Fruit fly (Drosophila melanogaster) whole organism, embryonic: Measurements from ENCODE around the gene IntS9.
A peak's percentile ranks its signal among the peaks of the same experiment; 100 is the strongest.

ENCODE experiments used
- Antp ChIP-seq: fragments of 200-800 bp; sonication (Bioruptor generic); optimal IDR thresholded peaks from 3 replicates; lab custom pipeline; 2016; ENCODE audit warnings: missing biosample characterization, missing genetic modification characterization
- B-H1 ChIP-seq: fragments of 200-800 bp; sonication (Bioruptor generic); IDR thresholded peaks from 3 replicates; pipeline ENCODE4 v1.3.6; 2022; ENCODE audit warnings: missing biosample characterization, missing genetic modification characterization
- CG12299 ChIP-seq: fragments of 200-800 bp; sonication (Bioruptor generic); optimal IDR thresholded peaks from 2 replicates; lab custom pipeline; 2018; ENCODE audit warnings: missing biosample characterization, mild to moderate bottlenecking, missing genetic modification characterization
- CG12391 ChIP-seq: fragments of 200-800 bp; sonication (Bioruptor generic); optimal IDR thresholded peaks from 3 replicates; lab custom pipeline; 2018; ENCODE audit warnings: missing biosample characterization, mild to moderate bottlenecking, missing genetic modification characterization, moderate library complexity
- CG13775 ChIP-seq: fragments of 200-800 bp; sonication (Bioruptor generic); optimal IDR thresholded peaks from 3 replicates; lab custom pipeline; 2017; ENCODE audit warnings: missing biosample characterization, mild to moderate bottlenecking, missing genetic modification characterization
- CG14667 ChIP-seq: fragments of 200-800 bp; sonication (Bioruptor generic); IDR thresholded peaks from 2 replicates; pipeline ENCODE4 v1.3.6; 2022; ENCODE audit warnings: missing biosample characterization, missing genetic modification characterization
- CG15479 ChIP-seq: fragments of 200-800 bp; sonication (Bioruptor generic); optimal IDR thresholded peaks from 3 replicates; lab custom pipeline; 2019; ENCODE audit warnings: missing biosample characterization, mild to moderate bottlenecking, missing genetic modification characterization, moderate library complexity
- CG17912 ChIP-seq: fragments of 200-800 bp; sonication (Bioruptor generic); optimal IDR thresholded peaks from 2 replicates; lab custom pipeline; 2018; ENCODE audit warnings: missing biosample characterization, mild to moderate bottlenecking, missing genetic modification characterization
- CG18262 ChIP-seq: fragments of 200-800 bp; optimal IDR thresholded peaks from 3 replicates; lab custom pipeline; 2019; ENCODE audit warnings: missing biosample characterization, mild to moderate bottlenecking, missing genetic modification characterization, moderate library complexity
- CG1832 ChIP-seq: fragments of 200-800 bp; sonication (Bioruptor generic); optimal IDR thresholded peaks from 2 replicates; lab custom pipeline; 2017; ENCODE audit warnings: missing biosample characterization, mild to moderate bottlenecking, missing genetic modification characterization, inconsistent platforms
- CG18764 ChIP-seq: fragments of 200-800 bp; sonication (Bioruptor generic); optimal IDR thresholded peaks from 3 replicates; lab custom pipeline; 2016; ENCODE audit warnings: missing biosample characterization, missing genetic modification characterization
- CG2202 ChIP-seq: fragments of 200-800 bp; sonication (Bioruptor generic); optimal IDR thresholded peaks from 2 replicates; lab custom pipeline; 2018; ENCODE audit warnings: missing biosample characterization, mild to moderate bottlenecking, missing genetic modification characterization
- CG32532 ChIP-seq: fragments of 200-800 bp; sonication (Bioruptor generic); IDR thresholded peaks from 2 replicates; pipeline ENCODE4 v1.3.6; 2022; ENCODE audit warnings: missing biosample characterization, missing genetic modification characterization
- CG4282 ChIP-seq: fragments of 200-800 bp; sonication (Bioruptor generic); optimal IDR thresholded peaks from 2 replicates; lab custom pipeline; 2016; ENCODE audit warnings: missing biosample characterization, missing genetic modification characterization
- CG4854 ChIP-seq: fragments of 200-800 bp; sonication (Bioruptor generic); optimal IDR thresholded peaks from 2 replicates; lab custom pipeline; 2016; ENCODE audit warnings: missing biosample characterization, missing genetic modification characterization, inconsistent platforms
- CG7357 ChIP-seq: fragments of 200-800 bp; sonication (Bioruptor generic); IDR thresholded peaks from 3 replicates; pipeline ENCODE4 v1.3.6; 2022; ENCODE audit warnings: missing biosample characterization, missing genetic modification characterization
- CG8281 ChIP-seq: fragments of 200-800 bp; sonication (Bioruptor generic); optimal IDR thresholded peaks from 2 replicates; lab custom pipeline; 2018; ENCODE audit warnings: missing biosample characterization, mild to moderate bottlenecking, missing genetic modification characterization, moderate library complexity
- CG9437 ChIP-seq: fragments of 200-800 bp; sonication (Bioruptor generic); optimal IDR thresholded peaks from 2 replicates; lab custom pipeline; 2018; ENCODE audit warnings: missing biosample characterization, mild to moderate bottlenecking, missing genetic modification characterization
- CG9932 ChIP-seq: fragments of 200-800 bp; sonication (Bioruptor generic); IDR thresholded peaks from 2 replicates; pipeline ENCODE4 v1.3.6; 2022; ENCODE audit warnings: missing biosample characterization, missing genetic modification characterization
- Dip3 ChIP-seq: fragments of 200-800 bp; sonication (Bioruptor generic); optimal IDR thresholded peaks from 3 replicates; lab custom pipeline; 2016; ENCODE audit warnings: missing biosample characterization, missing genetic modification characterization
- Ets65A ChIP-seq: fragments of 200-800 bp; sonication (Bioruptor generic); peaks from one replicate; lab custom pipeline; 2016; ENCODE audit warnings: missing biosample characterization, missing genetic modification characterization
- Gsc ChIP-seq: fragments of 200-800 bp; sonication (Bioruptor generic); IDR thresholded peaks from 2 replicates; pipeline ENCODE4 v1.3.6; 2022; ENCODE audit warnings: missing biosample characterization, missing genetic modification characterization
- Gug ChIP-seq: fragments of 200-800 bp; sonication (Bioruptor generic); IDR thresholded peaks from 4 replicates; pipeline ENCODE4 v1.3.6; 2022; ENCODE audit warnings: missing biosample characterization, missing genetic modification characterization
- HLHmδ ChIP-seq: fragments of 200-800 bp; sonication (Bioruptor generic); optimal IDR thresholded peaks from 2 replicates; lab custom pipeline; 2018; ENCODE audit warnings: missing biosample characterization, mild to moderate bottlenecking, missing genetic modification characterization, moderate library complexity
- Hmx ChIP-seq: fragments of 200-800 bp; sonication (Bioruptor generic); optimal IDR thresholded peaks from 2 replicates; lab custom pipeline; 2016; ENCODE audit warnings: missing biosample characterization, missing genetic modification characterization
- MBD-R2 ChIP-seq: fragments of 200-800 bp; sonication (Bioruptor generic); IDR thresholded peaks from 2 replicates; pipeline ENCODE4 v1.3.6; 2022; ENCODE audit warnings: missing biosample characterization, missing genetic modification characterization
- Max ChIP-seq: fragments of 200-800 bp; sonication (Bioruptor generic); optimal IDR thresholded peaks from 2 replicates; lab custom pipeline; 2016; ENCODE audit warnings: missing biosample characterization, mild to moderate bottlenecking, missing genetic modification characterization
- Oli ChIP-seq: fragments of 200-800 bp; sonication (Bioruptor generic); optimal IDR thresholded peaks from 2 replicates; lab custom pipeline; 2018; ENCODE audit warnings: missing biosample characterization, mild to moderate bottlenecking, missing genetic modification characterization, moderate library complexity
- TFAM ChIP-seq: fragments of 200-800 bp; sonication (Bioruptor generic); optimal IDR thresholded peaks from 2 replicates; lab custom pipeline; 2017; ENCODE audit warnings: missing biosample characterization, missing genetic modification characterization, inconsistent platforms
- Trl ChIP-seq, 3 experiments: fragments of >200 bp in 2 of 3; fragments of 200-800 bp in 1 of 3; sonication (Bioruptor generic) in 1 of 3; optimal IDR thresholded peaks; 2 replicates in 1 of 3; 3 replicates in 2 of 3; lab custom pipeline; 2016 to 2017; ENCODE audit warnings: missing biosample characterization in 1 of 3, missing genetic modification characterization in 1 of 3
- ab ChIP-seq: fragments of 200-800 bp; sonication (Bioruptor generic); optimal IDR thresholded peaks from 2 replicates; lab custom pipeline; 2016; ENCODE audit warnings: missing biosample characterization, missing genetic modification characterization
- az2 ChIP-seq: fragments of 200-800 bp; sonication (Bioruptor generic); optimal IDR thresholded peaks from 3 replicates; lab custom pipeline; 2016; ENCODE audit warnings: missing biosample characterization, missing genetic modification characterization
- ci ChIP-seq: fragments of 200-800 bp; sonication (Bioruptor generic); IDR thresholded peaks from 3 replicates; pipeline ENCODE4 v1.3.6; 2022; ENCODE audit warnings: missing biosample characterization, missing genetic modification characterization
- crol ChIP-seq: fragments of 200-800 bp; sonication (Bioruptor generic); IDR thresholded peaks from 2 replicates; pipeline ENCODE4 v1.3.6; 2022; ENCODE audit warnings: missing biosample characterization, missing genetic modification characterization
- danr ChIP-seq: fragments of 200-800 bp; sonication (Bioruptor generic); IDR thresholded peaks from 2 replicates; pipeline ENCODE4 v1.3.6; 2022; ENCODE audit warnings: missing biosample characterization, missing genetic modification characterization
- dmrt99B ChIP-seq: fragments of 200-800 bp; sonication (Bioruptor generic); optimal IDR thresholded peaks from 2 replicates; lab custom pipeline; 2018; ENCODE audit warnings: missing biosample characterization, mild to moderate bottlenecking, missing genetic modification characterization, moderate library complexity
- dysf ChIP-seq: fragments of 200-800 bp; sonication (Bioruptor generic); IDR thresholded peaks from 3 replicates; pipeline ENCODE4 v1.3.6; 2022; ENCODE audit warnings: missing biosample characterization, missing genetic modification characterization
- eve ChIP-seq, 2 experiments: fragments of >200 bp; optimal IDR thresholded peaks; 2 replicates each; lab custom pipeline; 2017; ENCODE audit warnings: missing biosample characterization in 2 of 2, missing genetic modification characterization in 2 of 2
- fru ChIP-seq: fragments of >200 bp; optimal IDR thresholded peaks from 2 replicates; lab custom pipeline; 2017
- gcm ChIP-seq: fragments of 200-800 bp; sonication (Bioruptor generic); optimal IDR thresholded peaks from 2 replicates; lab custom pipeline; 2019; ENCODE audit warnings: missing biosample characterization, mild to moderate bottlenecking, missing genetic modification characterization, moderate library complexity
- hbn ChIP-seq: fragments of 200-800 bp; sonication (Bioruptor generic); IDR thresholded peaks from 2 replicates; pipeline ENCODE4 v1.3.6; 2022; ENCODE audit warnings: missing biosample characterization, missing genetic modification characterization; ENCODE audit not compliant: partially characterized antibody
- hth ChIP-seq: fragments of >200 bp; optimal IDR thresholded peaks from 2 replicates; lab custom pipeline; 2017; ENCODE audit warnings: inconsistent platforms
- lov ChIP-seq, 2 experiments: fragments of 200-800 bp in 1 of 2; fragments of >200 bp in 1 of 2; sonication (Bioruptor generic) in 1 of 2; IDR thresholded peaks in 1 of 2; optimal IDR thresholded peaks in 1 of 2; 2 replicates in 1 of 2; 3 replicates in 1 of 2; pipeline versions ENCODE4 v1.3.6 to Lab custom; 2017 to 2022; ENCODE audit warnings: missing biosample characterization in 1 of 2, missing genetic modification characterization in 1 of 2
- maf-S ChIP-seq: fragments of 200-800 bp; sonication (Bioruptor generic); optimal IDR thresholded peaks from 2 replicates; lab custom pipeline; 2016; ENCODE audit warnings: missing biosample characterization, missing genetic modification characterization
- nerfin-1 ChIP-seq: fragments of 200-800 bp; sonication (Bioruptor generic); optimal IDR thresholded peaks from 3 replicates; lab custom pipeline; 2019; ENCODE audit warnings: missing biosample characterization, mild to moderate bottlenecking, missing genetic modification characterization, moderate library complexity
- pros ChIP-seq: fragments of 200-800 bp; sonication (Bioruptor generic); optimal IDR thresholded peaks from 3 replicates; lab custom pipeline; 2019; ENCODE audit warnings: missing biosample characterization, mild to moderate bottlenecking, missing genetic modification characterization, moderate library complexity
- sr ChIP-seq: fragments of 200-800 bp; sonication (Bioruptor generic); IDR thresholded peaks from 3 replicates; pipeline ENCODE4 v1.3.6; 2022; ENCODE audit warnings: missing biosample characterization, missing genetic modification characterization
- tgo ChIP-seq: fragments of 200-800 bp; sonication (Bioruptor generic); IDR thresholded peaks from 3 replicates; pipeline ENCODE4 v1.3.6; 2022; ENCODE audit warnings: missing biosample characterization, missing genetic modification characterization
- tin ChIP-seq: fragments of 200-800 bp; sonication (Bioruptor generic); optimal IDR thresholded peaks from 3 replicates; lab custom pipeline; 2016; ENCODE audit warnings: missing biosample characterization, missing genetic modification characterization
- tio ChIP-seq: fragments of 200-800 bp; sonication (Bioruptor generic); optimal IDR thresholded peaks from 2 replicates; lab custom pipeline; 2017; ENCODE audit warnings: missing biosample characterization, missing genetic modification characterization, inconsistent platforms
- zf30C ChIP-seq: fragments of 200-800 bp; sonication (Bioruptor generic); optimal IDR thresholded peaks from 3 replicates; lab custom pipeline; 2018; ENCODE audit warnings: missing biosample characterization, mild to moderate bottlenecking, missing genetic modification characterization

Gene IntS9

dm6 chr3L:16105528-16105927, at the start of gene IntS9, which contains the start of gene CG43295 (continued):
- TF ChIP-seq danr (GFP tag; lab: Robert Waterston, UW) (peak; percentile 44), CG4282 (GFP tag; lab: Kevin White, UChicago) (peak; percentile 69), Gsc (GFP tag; lab: Robert Waterston, UW) (peak; percentile 56; the same call in 1 of the 2 replicates), CG12391 (tag; lab: Kevin White, UChicago) (peak; percentile 87), CG14667 (GFP tag; lab: Robert Waterston, UW) (peak; percentile 66), MBD-R2 (GFP tag; lab: Robert Waterston, UW) (peak; percentile 94), fru (lab: Kevin White, UChicago) (no peak), Ets65A (GFP tag; lab: Kevin White, UChicago) (peak; percentile 99), ab (GFP tag; lab: Kevin White, UChicago) (peak; percentile 75), CG18262 (tag; lab: Kevin White, UChicago) (peak; percentile 79), tgo (peak; percentile 80), nerfin-1 (tag; lab: Kevin White, UChicago) (no peak), Dip3 (peak; percentile 86), CG8281 (tag; lab: Kevin White, UChicago) (no peak), tin (GFP tag; lab: Kevin White, UChicago) (peak; percentile 90), CG12299 (tag; lab: Kevin White, UChicago) (peak; percentile 39), dysf (GFP tag; lab: Robert Waterston, UW) (peak; percentile 73), gcm (no peak), CG18764 (GFP tag; lab: Kevin White, UChicago) (peak; percentile 82), lov (optimal IDR thresholded peaks at IDR 0.05; lab: Kevin White, UChicago) (no peak), lov (GFP tag; IDR thresholded peaks at IDR 0.05; lab: Robert Waterston, UW) (peak; percentile 74; the same call in 1 of the 3 replicates), tio (GFP tag; lab: Kevin White, UChicago) (peak; percentile 77), hbn (GFP tag; lab: Robert Waterston, UW) (no peak), dmrt99B (tag; lab: Kevin White, UChicago) (no peak), eve (GFP tag; optimal IDR thresholded peaks at IDR 0.05; lab: Kevin White, UChicago) (no peak), Oli (tag; lab: Kevin White, UChicago) (peak; percentile 68), sr (no peak; the same call in 2 of the 3 replicates), CG9437 (GFP tag; lab: Kevin White, UChicago) (peak; percentile 42), Gug (GFP tag; lab: Robert Waterston, UW) (peak; percentile 68), CG9932 (peak; percentile 79), CG4854 (peak; percentile 73), CG2202 (tag; lab: Kevin White, UChicago) (peak; percentile 55), CG7357 (peak; percentile 69; the same call in 2 of the 3 replicates), crol (0 out of 2 replicates have a peak, but pooled peaks have one; percentile 17), CG15479 (GFP tag; lab: Kevin White, UChicago) (no peak), HLHmδ (no peak), hth (no peak), pros (GFP tag; lab: Kevin White, UChicago) (no peak), Max (GFP tag; lab: Kevin White, UChicago) (peak; percentile 78), az2 (GFP tag; lab: Kevin White, UChicago) (peak; percentile 89), CG17912 (GFP tag; lab: Kevin White, UChicago) (peak; percentile 16), ci (GFP tag; lab: Robert Waterston, UW) (peak; percentile 93), maf-S (peak; percentile 83), CG32532 (GFP tag; lab: Robert Waterston, UW) (peak; percentile 86), TFAM (GFP tag; lab: Kevin White, UChicago) (no peak), Trl (optimal IDR thresholded peaks at IDR 0.05; lab: Kevin White, UChicago) (no peak), Trl (GFP tag; optimal IDR thresholded peaks at IDR 0.05; lab: Kevin White, UChicago) (peak; percentile 87), Antp (GFP tag; lab: Kevin White, UChicago) (peak; percentile 89), zf30C (GFP tag; lab: Kevin White, UChicago) (no peak), CG13775 (GFP tag; lab: Kevin White, UChicago) (peak; percentile 84), CG1832 (GFP tag; lab: Kevin White, UChicago) (no peak), Hmx (GFP tag; lab: Kevin White, UChicago) (peak; percentile 51), B-H1 (peak; percentile 79)
